Fruit fly (Drosophila melanogaster): Measurements from ENCODE around the gene ttm2.

ttm2 gene

dm6 chr3L:294841-295408 is 20.0 kb downstream of the ttm2 start (continued):
- TF ChIP-seq bigmax (GFP tag; optimal IDR thresholded peaks at IDR 0.05) (no peak), CG12219 (GFP tag; optimal IDR thresholded peaks at IDR 0.05) (peak; percentile 23), bcd (GFP tag; optimal IDR thresholded peaks at IDR 0.05) (peak; percentile 2), CG13296 (GFP tag; optimal IDR thresholded peaks at IDR 0.05) (no peak), CG1233 (GFP tag; optimal IDR thresholded peaks at IDR 0.05) (peak; percentile 13), gsb (GFP tag; IDR thresholded peaks at IDR 0.05) (no peak), CG2120 (GFP tag; optimal IDR thresholded peaks at IDR 0.05) (no peak), Nf-YB (GFP tag; optimal IDR thresholded peaks at IDR 0.05) (peak; percentile 15), ro (GFP tag; IDR thresholded peaks at IDR 0.05) (no peak), crp (GFP tag; optimal IDR thresholded peaks at IDR 0.05) (no peak), CG18011 (GFP tag; optimal IDR thresholded peaks at IDR 0.05) (no peak), CG2129 (GFP tag; IDR thresholded peaks at IDR 0.05; ENCODE audit: partially characterized antibody) (no peak), eyg (GFP tag; optimal IDR thresholded peaks at IDR 0.05) (no peak), unpg (GFP tag; optimal IDR thresholded peaks at IDR 0.05) (peak; percentile 25), btn (GFP tag; optimal IDR thresholded peaks at IDR 0.05) (no peak), CG6683 (GFP tag; optimal IDR thresholded peaks at IDR 0.05) (no peak), CG43689 (GFP tag; IDR thresholded peaks at IDR 0.05) (no peak), Ets97D (GFP tag; optimal IDR thresholded peaks at IDR 0.05) (no peak), CG17829 (tag; optimal IDR thresholded peaks at IDR 0.05) (peak; percentile 50), Drgx (GFP tag; IDR thresholded peaks at IDR 0.05) (no peak), twi (tag; optimal IDR thresholded peaks at IDR 0.05) (peak; percentile 95), croc (GFP tag; conservative IDR thresholded peaks at IDR 0.05) (0 out of 3 replicates have a peak, but pooled peaks have one; percentile 16), zfh1 (GFP tag; IDR thresholded peaks at IDR 0.05) (no peak), Trl (optimal IDR thresholded peaks at IDR 0.05) (no peak), Trl (GFP tag; optimal IDR thresholded peaks at IDR 0.05) (no peak), eve (GFP tag; optimal IDR thresholded peaks at IDR 0.05) (no peak), HLH54F (GFP tag; optimal IDR thresholded peaks at IDR 0.05) (no peak), da (GFP tag; optimal IDR thresholded peaks at IDR 0.05) (no peak), Vsx1 (GFP tag; optimal IDR thresholded peaks at IDR 0.05) (no peak), CG16863 (GFP tag; optimal IDR thresholded peaks at IDR 0.05) (peak; percentile 31), H2.0 (GFP tag; IDR thresholded peaks at IDR 0.05) (no peak), ind (GFP tag; optimal IDR thresholded peaks at IDR 0.05) (no peak), CG12391 (tag; optimal IDR thresholded peaks at IDR 0.05) (peak; percentile 43), CG17802 (tag; optimal IDR thresholded peaks at IDR 0.05) (no peak), B-H2 (GFP tag; optimal IDR thresholded peaks at IDR 0.05) (no peak), slbo (GFP tag; IDR thresholded peaks at IDR 0.05) (no peak), lov (optimal IDR thresholded peaks at IDR 0.05) (no peak), lov (GFP tag; IDR thresholded peaks at IDR 0.05) (no peak), D19A (tag; optimal IDR thresholded peaks at IDR 0.05) (peak; percentile 99), fu2 (GFP tag; optimal IDR thresholded peaks at IDR 0.05) (no peak), az2 (GFP tag; optimal IDR thresholded peaks at IDR 0.05) (peak; percentile 47), row (GFP tag; IDR thresholded peaks at IDR 0.05) (peak; percentile 32; the same call in 2 of the 3 replicates), Nf-YC (tag; optimal IDR thresholded peaks at IDR 0.05) (no peak), Max (GFP tag; optimal IDR thresholded peaks at IDR 0.05) (no peak), CG11696 (GFP tag; IDR thresholded peaks at IDR 0.05) (no peak), CG1832 (GFP tag; optimal IDR thresholded peaks at IDR 0.05) (no peak), CG8388 (GFP tag; optimal IDR thresholded peaks at IDR 0.05) (peak; percentile 33), bab2 (GFP tag; optimal IDR thresholded peaks at IDR 0.05) (peak; percentile 3), yki (optimal IDR thresholded peaks at IDR 0.05) (no peak), Taf1 (GFP tag; IDR thresholded peaks at IDR 0.05) (no peak), nom (GFP tag; optimal IDR thresholded peaks at IDR 0.05) (no peak), CG10267 (tag; optimal IDR thresholded peaks at IDR 0.05) (peak; percentile 39)
